Worm (Caenorhabditis elegans): ENCODE data around the gene btb-16.

- TF ChIP-seq W03F9.2 (tag; optimal IDR thresholded peaks at IDR 0.05) (no peak), dao-5 (tag; optimal IDR thresholded peaks at IDR 0.05) (no peak), him-1 (tag; optimal IDR thresholded peaks at IDR 0.05) (no peak)
Measured at ce11 chrII:3251782-3252181, 44.9 kb upstream of the btb-16 start.
